Fruit fly (Drosophila melanogaster) whole organism, adult: ENCODE measurements around the gene Mhc.

ENCODE experiments used
- CG11617 ChIP-seq: fragments of 200-800 bp; sonication (Bioruptor generic); optimal IDR thresholded peaks from 2 replicates; lab custom pipeline; 2017; ENCODE audit warnings: mild to moderate bottlenecking, missing biosample characterization, missing genetic modification reagents, missing genetic modification characterization
- CG12768 ChIP-seq: fragments of 200-800 bp; sonication (Bioruptor generic); optimal IDR thresholded peaks from 2 replicates; lab custom pipeline; 2017; ENCODE audit warnings: missing biosample characterization, missing genetic modification characterization, mild to moderate bottlenecking, moderate library complexity, missing genetic modification reagents
- CG14711 ChIP-seq: fragments of 200-800 bp; sonication (Bioruptor generic); optimal IDR thresholded peaks from 2 replicates; lab custom pipeline; 2018; ENCODE audit warnings: missing biosample characterization, mild to moderate bottlenecking, missing genetic modification characterization, moderate library complexity
- CG1620 ChIP-seq: fragments of 200-800 bp; sonication (Bioruptor generic); optimal IDR thresholded peaks from 2 replicates; lab custom pipeline; 2016; ENCODE audit warnings: missing biosample characterization, missing genetic modification characterization
- CG33017 ChIP-seq: fragments of 200-800 bp; sonication (Bioruptor generic); optimal IDR thresholded peaks from 2 replicates; lab custom pipeline; 2018; ENCODE audit warnings: missing biosample characterization, mild to moderate bottlenecking, missing genetic modification characterization, moderate library complexity
- CG7045 ChIP-seq: fragments of 200-800 bp; sonication (Bioruptor generic); optimal IDR thresholded peaks from 2 replicates; lab custom pipeline; 2017; ENCODE audit warnings: missing biosample characterization, mild to moderate bottlenecking, missing genetic modification characterization
- CG7101 ChIP-seq: fragments of 200-800 bp; sonication (Bioruptor generic); optimal IDR thresholded peaks from 2 replicates; lab custom pipeline; 2018; ENCODE audit warnings: missing biosample characterization, mild to moderate bottlenecking, missing genetic modification characterization, moderate library complexity
- Clk ChIP-seq: fragments of 200-800 bp; sonication (Bioruptor generic); optimal IDR thresholded peaks from 2 replicates; lab custom pipeline; 2017; ENCODE audit warnings: missing biosample characterization, missing genetic modification characterization
- Mnt ChIP-seq: fragments of 200-800 bp; sonication (Bioruptor generic); optimal IDR thresholded peaks from 2 replicates; lab custom pipeline; 2016; ENCODE audit warnings: missing biosample characterization, mild to moderate bottlenecking, missing genetic modification characterization
- cnc ChIP-seq, 2 experiments: fragments of >200 bp; optimal IDR thresholded peaks; 2 replicates each; lab custom pipeline; 2017
- kay ChIP-seq: fragments of 200-800 bp; sonication (Bioruptor generic); peaks from one replicate; lab custom pipeline; 2016; ENCODE audit warnings: missing biosample characterization, missing genetic modification characterization, borderline replicate concordance
- toe ChIP-seq: fragments of 200-800 bp; sonication (Bioruptor generic); optimal IDR thresholded peaks from 2 replicates; lab custom pipeline; 2016; ENCODE audit warnings: missing biosample characterization, missing genetic modification characterization

DNA sequence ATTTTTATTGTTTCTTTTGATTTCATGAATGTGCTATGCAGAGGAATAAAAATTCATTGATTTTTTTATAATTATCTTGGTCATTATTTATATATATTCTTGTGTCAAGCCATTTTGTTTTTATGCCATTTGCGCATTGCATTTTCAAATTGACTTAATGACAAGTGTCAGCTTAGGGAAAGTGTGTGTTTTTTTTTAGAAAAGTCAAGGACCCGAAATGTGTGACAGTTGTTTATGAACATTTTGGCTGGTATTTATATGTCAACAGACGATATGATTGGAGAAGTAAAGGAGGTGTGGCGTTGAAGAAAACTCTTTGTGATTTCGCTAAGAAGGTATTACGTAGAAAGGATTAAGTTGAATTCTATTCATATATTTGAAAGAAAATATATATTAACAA is 71.3 kb downstream of the Mhc start, which contains the start of the genes SclA and SclB:
- TF ChIP-seq CG14711 (tag; lab: Kevin White, UChicago): no peak
- TF ChIP-seq kay (GFP tag; lab: Kevin White, UChicago): peak; percentile 1
- no peak for TF ChIP-seq Mnt (GFP tag; lab: Kevin White, UChicago)
- no peak for TF ChIP-seq toe (GFP tag; lab: Kevin White, UChicago)
- no peak for TF ChIP-seq CG1620 (GFP tag; lab: Kevin White, UChicago)
- no peak for TF ChIP-seq CG7045
- no peak for TF ChIP-seq CG7101 (tag; lab: Kevin White, UChicago)
- TF ChIP-seq CG11617: no peak
- no peak for TF ChIP-seq cnc (optimal IDR thresholded peaks at IDR 0.05; lab: Kevin White, UChicago)
- no peak for TF ChIP-seq CG12768 (GFP tag; lab: Kevin White, UChicago)
- no peak for TF ChIP-seq CG33017 (tag; lab: Kevin White, UChicago)
- TF ChIP-seq Clk (GFP tag; lab: Kevin White, UChicago): no peak
